Worm (Caenorhabditis elegans) whole organism, late embryonic: Measurements from ENCODE around the gene srh-112.

Experiments used
- F13H6.1 ChIP-seq: sonication (generic microtip); optimal IDR thresholded peaks from 2 replicates; lab custom pipeline; 2016; ENCODE audit warnings: missing genetic modification characterization, missing compliant biosample characterization
- K09A11.1 ChIP-seq: sonication (generic microtip); optimal IDR thresholded peaks from 2 replicates; lab custom pipeline; 2017; ENCODE audit warnings: antibody characterized with exemption, mild to moderate bottlenecking, missing genetic modification characterization, missing compliant biosample characterization; ENCODE audit not compliant: insufficient read depth
- T23F11.4 ChIP-seq: fragments of 200-800 bp; sonication (Bioruptor generic); optimal IDR thresholded peaks from 2 replicates; lab custom pipeline; 2018; ENCODE audit warnings: mild to moderate bottlenecking, missing genetic modification characterization, missing compliant biosample characterization
- Y22D7AL.16 ChIP-seq: sonication (generic microtip); optimal IDR thresholded peaks from 2 replicates; lab custom pipeline; 2016; ENCODE audit warnings: missing genetic modification characterization, missing compliant biosample characterization
- ama-1 ChIP-seq: fragments of 150-350 bp; optimal IDR thresholded peaks from 2 replicates; lab custom pipeline; 2014
- ceh-18 ChIP-seq: sonication (generic microtip); optimal IDR thresholded peaks from 2 replicates; lab custom pipeline; 2016; ENCODE audit warnings: missing genetic modification characterization, missing compliant biosample characterization
- ceh-22 ChIP-seq: sonication (generic microtip); optimal IDR thresholded peaks from 2 replicates; lab custom pipeline; 2017; ENCODE audit warnings: missing biosample characterization, missing genetic modification characterization
- ceh-31 ChIP-seq: sonication (generic microtip); optimal IDR thresholded peaks from 2 replicates; lab custom pipeline; 2016; ENCODE audit warnings: missing genetic modification characterization, missing compliant biosample characterization
- ceh-34 ChIP-seq: sonication (generic microtip); optimal IDR thresholded peaks from 2 replicates; lab custom pipeline; 2016; ENCODE audit warnings: mild to moderate bottlenecking, missing genetic modification characterization, missing compliant biosample characterization
- ceh-48 ChIP-seq: sonication (generic microtip); optimal IDR thresholded peaks from 2 replicates; lab custom pipeline; 2016; ENCODE audit warnings: missing genetic modification characterization, inconsistent platforms, missing compliant biosample characterization
- ceh-6 ChIP-seq: fragments of 200-800 bp; sonication (Bioruptor generic); optimal IDR thresholded peaks from 2 replicates; lab custom pipeline; 2018; ENCODE audit warnings: mild to moderate bottlenecking, missing genetic modification characterization, missing compliant biosample characterization
- che-1 ChIP-seq: sonication (generic microtip); optimal IDR thresholded peaks from 2 replicates; lab custom pipeline; 2016; ENCODE audit warnings: mild to moderate bottlenecking, missing genetic modification characterization, missing compliant biosample characterization
- dve-1 ChIP-seq: sonication (generic microtip); optimal IDR thresholded peaks from 2 replicates; lab custom pipeline; 2017; ENCODE audit warnings: antibody characterized with exemption, mild to moderate bottlenecking, missing genetic modification characterization, missing compliant biosample characterization
- elt-2 ChIP-seq: sonication (generic microtip); optimal IDR thresholded peaks from 2 replicates; lab custom pipeline; 2016; ENCODE audit warnings: missing genetic modification reagents, missing genetic modification characterization, missing compliant biosample characterization
- ets-4 ChIP-seq: sonication (generic microtip); optimal IDR thresholded peaks from 2 replicates; lab custom pipeline; 2016; ENCODE audit warnings: missing genetic modification characterization, missing compliant biosample characterization
- eyg-1 ChIP-seq: sonication (generic microtip); optimal IDR thresholded peaks from 2 replicates; lab custom pipeline; 2016; ENCODE audit warnings: missing genotype, missing genetic modification characterization, missing compliant biosample characterization
- fax-1 ChIP-seq: sonication (generic microtip); optimal IDR thresholded peaks from 2 replicates; lab custom pipeline; 2016; ENCODE audit warnings: missing genotype, missing genetic modification characterization, missing compliant biosample characterization
- fkh-6 ChIP-seq: sonication (generic microtip); optimal IDR thresholded peaks from 2 replicates; lab custom pipeline; 2016; ENCODE audit warnings: missing genetic modification characterization, missing compliant biosample characterization
- lim-6 ChIP-seq: sonication (generic microtip); optimal IDR thresholded peaks from 2 replicates; lab custom pipeline; 2016; ENCODE audit warnings: missing genetic modification characterization, missing compliant biosample characterization
- lin-11 ChIP-seq: fragments of 200-800 bp; sonication (Bioruptor generic); optimal IDR thresholded peaks from 2 replicates; lab custom pipeline; 2018; ENCODE audit warnings: mild to moderate bottlenecking, missing genetic modification characterization, missing compliant biosample characterization
- madf-2 ChIP-seq: sonication (generic microtip); optimal IDR thresholded peaks from 2 replicates; lab custom pipeline; 2017; ENCODE audit warnings: missing genetic modification characterization, missing compliant biosample characterization
- nhr-232 ChIP-seq: sonication (generic microtip); optimal IDR thresholded peaks from 2 replicates; lab custom pipeline; 2016; ENCODE audit warnings: missing genetic modification characterization, missing compliant biosample characterization
- npax-4 ChIP-seq: sonication (generic microtip); optimal IDR thresholded peaks from 2 replicates; lab custom pipeline; 2016; ENCODE audit warnings: missing genetic modification characterization, missing compliant biosample characterization
- pag-3 ChIP-seq: sonication (generic microtip); optimal IDR thresholded peaks from 2 replicates; lab custom pipeline; 2016; ENCODE audit warnings: missing compliant biosample characterization, missing genetic modification characterization, borderline replicate concordance
- pha-2 ChIP-seq: sonication (generic microtip); optimal IDR thresholded peaks from 2 replicates; lab custom pipeline; 2017; ENCODE audit warnings: mild to moderate bottlenecking, missing genetic modification characterization, missing compliant biosample characterization
- pqm-1 ChIP-seq: sonication (generic microtip); optimal IDR thresholded peaks from 2 replicates; lab custom pipeline; 2016; ENCODE audit warnings: missing genetic modification characterization, missing compliant biosample characterization
- pros-1 ChIP-seq: fragments of 150-350 bp; optimal IDR thresholded peaks from 2 replicates; lab custom pipeline; 2014; ENCODE audit warnings: missing biosample characterization, missing genetic modification reagents, missing genetic modification characterization
- sdc-2 ChIP-seq: sonication (generic microtip); optimal IDR thresholded peaks from 2 replicates; lab custom pipeline; 2016; ENCODE audit warnings: missing genotype, missing genetic modification characterization, missing compliant biosample characterization
- sox-4 ChIP-seq: sonication (generic microtip); optimal IDR thresholded peaks from 2 replicates; lab custom pipeline; 2017; ENCODE audit warnings: mild to moderate bottlenecking, missing genetic modification characterization, inconsistent platforms, missing compliant biosample characterization
- ttx-3 ChIP-seq: sonication (generic microtip); optimal IDR thresholded peaks from 2 replicates; lab custom pipeline; 2016; ENCODE audit warnings: missing genetic modification reagents, missing genetic modification characterization, missing compliant biosample characterization
- unc-42 ChIP-seq: sonication (generic microtip); optimal IDR thresholded peaks from 2 replicates; lab custom pipeline; 2016; ENCODE audit warnings: missing genotype, missing genetic modification characterization, missing compliant biosample characterization
- unc-55 ChIP-seq: sonication (generic microtip); optimal IDR thresholded peaks from 2 replicates; lab custom pipeline; 2017; ENCODE audit warnings: missing biosample characterization, missing genetic modification reagents, missing genetic modification characterization
- unc-86 ChIP-seq: sonication (generic microtip); optimal IDR thresholded peaks from 2 replicates; lab custom pipeline; 2016; ENCODE audit warnings: missing genetic modification characterization, missing compliant biosample characterization
- ztf-16 ChIP-seq: sonication (generic microtip); optimal IDR thresholded peaks from 2 replicates; lab custom pipeline; 2017; ENCODE audit warnings: missing genetic modification characterization, missing compliant biosample characterization

The srh-112 gene

ce11 chrV:17217690-17218089 is 8.3 kb downstream of the srh-112 start, which contains the start of gene srbc-62:
Gene srbc-62, plus strand, starts transcription at chrV:17217990.
- TF ChIP-seq fkh-6 (tag; lab: Kevin White, UChicago) (no peak), F13H6.1 (tag; lab: Kevin White, UChicago) (no peak), ama-1 (lab: Kevin White, UChicago) (no peak), unc-55 (GFP tag; lab: Kevin White, UChicago) (no peak), ceh-48 (tag; lab: Kevin White, UChicago) (no peak), npax-4 (tag; lab: Kevin White, UChicago) (no peak), ceh-22 (no peak), ets-4 (tag; lab: Kevin White, UChicago) (no peak), pha-2 (no peak), ttx-3 (tag; lab: Kevin White, UChicago) (no peak), pros-1 (tag; lab: Kevin White, UChicago) (no peak)

- TF ChIP-seq fax-1: no peak
- TF ChIP-seq Y22D7AL.16: no peak
- TF ChIP-seq K09A11.1: no peak
- TF ChIP-seq ceh-6 (GFP tag; lab: Kevin White, UChicago): no peak
- no peak for TF ChIP-seq lin-11 (tag; lab: Kevin White, UChicago)
Measured at ce11 chrV:17215602-17216001, 10.4 kb downstream of the srh-112 start.

ce11 chrV:17212743-17213142 is 13.3 kb downstream of the srh-112 start, which contains the start of gene srh-113:
Gene srh-113, plus strand, starts transcription at chrV:17213043.
- no peak for TF ChIP-seq pros-1 (tag; lab: Kevin White, UChicago)
- no peak for TF ChIP-seq ceh-34 (tag; lab: Kevin White, UChicago)
- TF ChIP-seq T23F11.4 (GFP tag; lab: Kevin White, UChicago): no peak
- no peak for TF ChIP-seq nhr-232
- no peak for TF ChIP-seq ceh-48 (tag; lab: Kevin White, UChicago)
- no peak for TF ChIP-seq ceh-22
- TF ChIP-seq unc-86 (tag; lab: Kevin White, UChicago): no peak
- TF ChIP-seq eyg-1 (tag; lab: Kevin White, UChicago): no peak
- TF ChIP-seq pqm-1: no peak
- no peak for TF ChIP-seq sox-4
- no peak for TF ChIP-seq ttx-3 (tag; lab: Kevin White, UChicago)
- TF ChIP-seq sdc-2 (tag; lab: Kevin White, UChicago): no peak

- TF ChIP-seq unc-42 (tag; lab: Kevin White, UChicago) (no peak), pag-3 (tag; lab: Kevin White, UChicago) (peak; percentile 59)
Measured at ce11 chrV:17211989-17212731, 13.9 kb downstream of the srh-112 start, which contains the start of gene srh-236. Gene srh-236, minus strand, starts transcription at chrV:17212039.

- no peak for TF ChIP-seq ama-1 (lab: Kevin White, UChicago)
- no peak for TF ChIP-seq ceh-48 (tag; lab: Kevin White, UChicago)
- TF ChIP-seq fax-1: no peak
- no peak for TF ChIP-seq ceh-34 (tag; lab: Kevin White, UChicago)
- no peak for TF ChIP-seq unc-86 (tag; lab: Kevin White, UChicago)
- no peak for TF ChIP-seq lim-6 (tag; lab: Kevin White, UChicago)
- no peak for TF ChIP-seq ceh-31
- no peak for TF ChIP-seq madf-2 (tag; lab: Kevin White, UChicago)
- TF ChIP-seq fkh-6 (tag; lab: Kevin White, UChicago): no peak
- TF ChIP-seq ceh-18: no peak
- TF ChIP-seq dve-1 (tag; lab: Kevin White, UChicago): no peak
- no peak for TF ChIP-seq che-1
- no peak for TF ChIP-seq unc-42 (tag; lab: Kevin White, UChicago)
- TF ChIP-seq F13H6.1 (tag; lab: Kevin White, UChicago): no peak
- no peak for TF ChIP-seq Y22D7AL.16
- TF ChIP-seq elt-2 (tag; lab: Kevin White, UChicago): no peak
- no peak for TF ChIP-seq ztf-16 (tag; lab: Kevin White, UChicago)
Measured at ce11 chrV:17208045-17208444, 18.0 kb downstream of the srh-112 start, which contains the start of gene Y68A4A.13. Gene Y68A4A.13, minus strand, starts transcription at chrV:17208145.
